Fruit fly (Drosophila melanogaster) whole organism, prepupa: Measurements from ENCODE around the gene Rala.
A peak's percentile ranks its signal among the peaks of the same experiment; 100 is the strongest.

Experiments used
- Blimp-1 ChIP-seq: fragments of 200-800 bp; sonication (Bioruptor generic); optimal IDR thresholded peaks from 3 replicates; lab custom pipeline; 2017; ENCODE audit warnings: missing biosample characterization, missing genetic modification characterization, mild to moderate bottlenecking, moderate library complexity, missing genetic modification reagents
- CG10631 ChIP-seq: fragments of 200-800 bp; sonication (Bioruptor generic); optimal IDR thresholded peaks from 2 replicates; lab custom pipeline; 2016; ENCODE audit warnings: missing biosample characterization, missing genetic modification characterization
- CG10669 ChIP-seq: fragments of 200-800 bp; sonication (Bioruptor generic); optimal IDR thresholded peaks from 3 replicates; lab custom pipeline; 2018; ENCODE audit warnings: missing biosample characterization, mild to moderate bottlenecking, missing genetic modification characterization, moderate library complexity
- CG11762 ChIP-seq: fragments of 200-800 bp; sonication (Bioruptor generic); optimal IDR thresholded peaks from 3 replicates; lab custom pipeline; 2016; ENCODE audit warnings: missing biosample characterization, missing genetic modification characterization; ENCODE audit not compliant: insufficient read depth
- CG1621 ChIP-seq: fragments of 200-800 bp; sonication (Bioruptor generic); optimal IDR thresholded peaks from 3 replicates; lab custom pipeline; 2018; ENCODE audit warnings: missing biosample characterization, mild to moderate bottlenecking, missing genetic modification characterization
- CG16779 ChIP-seq: fragments of 200-800 bp; sonication (Bioruptor generic); optimal IDR thresholded peaks from 3 replicates; lab custom pipeline; 2017; ENCODE audit warnings: missing biosample characterization, mild to moderate bottlenecking, missing genetic modification characterization
- CG3032 ChIP-seq: fragments of 200-800 bp; optimal IDR thresholded peaks from 2 replicates; lab custom pipeline; 2019; ENCODE audit warnings: missing biosample characterization, mild to moderate bottlenecking, missing genetic modification characterization, moderate library complexity
- CG32006 ChIP-seq: fragments of 200-800 bp; sonication (Bioruptor generic); optimal IDR thresholded peaks from 3 replicates; lab custom pipeline; 2017; ENCODE audit warnings: missing biosample characterization, mild to moderate bottlenecking, missing genetic modification characterization
- CG3919 ChIP-seq: fragments of 200-800 bp; sonication (Bioruptor generic); optimal IDR thresholded peaks from 3 replicates; lab custom pipeline; 2016; ENCODE audit warnings: missing biosample characterization, missing genetic modification characterization
- CG4318 ChIP-seq: fragments of 200-800 bp; sonication (Bioruptor generic); optimal IDR thresholded peaks from 3 replicates; lab custom pipeline; 2017; ENCODE audit warnings: missing biosample characterization, mild to moderate bottlenecking, missing genetic modification characterization
- CG6163 ChIP-seq: fragments of 200-800 bp; sonication (Bioruptor generic); IDR thresholded peaks from 3 replicates; pipeline ENCODE4 v1.3.6; 2022; ENCODE audit warnings: missing biosample characterization, missing genetic modification characterization
- CG6276 ChIP-seq: fragments of 200-800 bp; sonication (Bioruptor generic); optimal IDR thresholded peaks from 2 replicates; lab custom pipeline; 2017; ENCODE audit warnings: missing biosample characterization, mild to moderate bottlenecking, missing genetic modification characterization
- CG6792 ChIP-seq: fragments of 200-800 bp; sonication (Bioruptor generic); optimal IDR thresholded peaks from 3 replicates; lab custom pipeline; 2016; ENCODE audit warnings: missing biosample characterization, missing genetic modification characterization
- CG6854 ChIP-seq: fragments of 200-800 bp; sonication (Bioruptor generic); optimal IDR thresholded peaks from 2 replicates; lab custom pipeline; 2017; ENCODE audit warnings: missing biosample characterization, mild to moderate bottlenecking, missing genetic modification characterization
- CG7368 ChIP-seq: fragments of 200-800 bp; sonication (Bioruptor generic); optimal IDR thresholded peaks from 3 replicates; lab custom pipeline; 2016; ENCODE audit warnings: missing biosample characterization, missing genetic modification characterization
- CG8319 ChIP-seq: fragments of 200-800 bp; sonication (Bioruptor generic); optimal IDR thresholded peaks from 3 replicates; lab custom pipeline; 2016; ENCODE audit warnings: missing biosample characterization, missing genetic modification characterization
- CG9139 ChIP-seq: fragments of 200-800 bp; sonication (Bioruptor generic); optimal IDR thresholded peaks from 3 replicates; lab custom pipeline; 2017; ENCODE audit warnings: missing biosample characterization, mild to moderate bottlenecking, missing genetic modification characterization
- Eip75B ChIP-seq: fragments of 200-800 bp; sonication (Bioruptor generic); optimal IDR thresholded peaks from 3 replicates; lab custom pipeline; 2016; ENCODE audit warnings: missing biosample characterization, missing genetic modification characterization
- Eip93F ChIP-seq: fragments of 200-800 bp; sonication (Bioruptor generic); optimal IDR thresholded peaks from 2 replicates; lab custom pipeline; 2016; ENCODE audit warnings: missing biosample characterization, mild to moderate bottlenecking, missing genetic modification characterization
- Ets21C ChIP-seq: fragments of 200-800 bp; sonication (Bioruptor generic); optimal IDR thresholded peaks from 3 replicates; lab custom pipeline; 2016; ENCODE audit warnings: missing biosample characterization, missing genetic modification characterization
- Ets96B ChIP-seq: fragments of 200-800 bp; optimal IDR thresholded peaks from 2 replicates; lab custom pipeline; 2019; ENCODE audit warnings: missing biosample characterization, mild to moderate bottlenecking, missing genetic modification characterization, moderate library complexity
- Gug ChIP-seq: fragments of 200-800 bp; sonication (Bioruptor generic); IDR thresholded peaks from 2 replicates; pipeline ENCODE4 v1.3.6; 2022; ENCODE audit warnings: missing biosample characterization, missing genetic modification characterization
- Hr4 ChIP-seq: fragments of 200-800 bp; sonication (Bioruptor generic); optimal IDR thresholded peaks from 3 replicates; lab custom pipeline; 2016; ENCODE audit warnings: missing biosample characterization, missing genetic modification characterization
- OdsH ChIP-seq: fragments of 200-800 bp; sonication (Bioruptor generic); optimal IDR thresholded peaks from 3 replicates; lab custom pipeline; 2016; ENCODE audit warnings: missing biosample characterization, missing genetic modification characterization
- Sox102F ChIP-seq: fragments of 200-800 bp; sonication (Bioruptor generic); optimal IDR thresholded peaks from 2 replicates; lab custom pipeline; 2016; ENCODE audit warnings: missing biosample characterization, mild to moderate bottlenecking, missing genetic modification characterization
- Sox15 ChIP-seq: fragments of 200-800 bp; sonication (Bioruptor generic); optimal IDR thresholded peaks from 3 replicates; lab custom pipeline; 2016; ENCODE audit warnings: missing biosample characterization, missing genetic modification characterization
- achi ChIP-seq: fragments of 200-800 bp; sonication (Bioruptor generic); optimal IDR thresholded peaks from 3 replicates; lab custom pipeline; 2016; ENCODE audit warnings: missing biosample characterization, missing genetic modification characterization
- acj6 ChIP-seq: fragments of 200-800 bp; sonication (Bioruptor generic); optimal IDR thresholded peaks from 3 replicates; lab custom pipeline; 2016; ENCODE audit warnings: missing biosample characterization, missing genetic modification characterization
- dsx ChIP-seq: fragments of 200-800 bp; optimal IDR thresholded peaks from 3 replicates; lab custom pipeline; 2019; ENCODE audit warnings: missing biosample characterization, mild to moderate bottlenecking, missing genetic modification characterization, moderate library complexity; ENCODE audit not compliant: poor library complexity, severe bottlenecking
- eg ChIP-seq: fragments of 200-800 bp; sonication (Bioruptor generic); IDR thresholded peaks from 3 replicates; pipeline ENCODE4 v1.3.6; 2022; ENCODE audit warnings: missing biosample characterization, missing genetic modification characterization
- fd59A ChIP-seq: fragments of 200-800 bp; sonication (Bioruptor generic); optimal IDR thresholded peaks from 2 replicates; lab custom pipeline; 2017; ENCODE audit warnings: missing biosample characterization, mild to moderate bottlenecking, missing genetic modification characterization, missing genetic modification reagents
- fd85E ChIP-seq: fragments of 200-800 bp; sonication (Bioruptor generic); optimal IDR thresholded peaks from 3 replicates; lab custom pipeline; 2016; ENCODE audit warnings: missing biosample characterization, missing genetic modification characterization
- lz ChIP-seq: fragments of 200-800 bp; sonication (Bioruptor generic); optimal IDR thresholded peaks from 3 replicates; lab custom pipeline; 2016; ENCODE audit warnings: missing biosample characterization, missing genetic modification characterization
- net ChIP-seq: fragments of 200-800 bp; sonication (Bioruptor generic); optimal IDR thresholded peaks from 3 replicates; lab custom pipeline; 2016; ENCODE audit warnings: missing biosample characterization, missing genetic modification characterization
- pdm3 ChIP-seq: fragments of 200-800 bp; sonication (Bioruptor generic); optimal IDR thresholded peaks from 3 replicates; lab custom pipeline; 2016; ENCODE audit warnings: missing biosample characterization, missing genetic modification characterization
- salr ChIP-seq, 2 experiments: fragments of 200-800 bp; sonication (Bioruptor generic); optimal IDR thresholded peaks; 3 replicates each; lab custom pipeline; 2016 to 2018; ENCODE audit warnings: missing biosample characterization in 2 of 2, missing genetic modification characterization in 2 of 2, mild to moderate bottlenecking in 1 of 2
- spab ChIP-seq: fragments of 200-800 bp; sonication (Bioruptor generic); optimal IDR thresholded peaks from 2 replicates; lab custom pipeline; 2017; ENCODE audit warnings: missing biosample characterization, mild to moderate bottlenecking, missing genetic modification characterization, missing genetic modification reagents
- svp ChIP-seq: fragments of 200-800 bp; sonication (Bioruptor generic); peaks from one replicate; lab custom pipeline; 2016; ENCODE audit warnings: missing biosample characterization, missing genetic modification characterization
- topi ChIP-seq: fragments of 200-800 bp; sonication (Bioruptor generic); optimal IDR thresholded peaks from 3 replicates; lab custom pipeline; 2016; ENCODE audit warnings: missing biosample characterization, missing genetic modification characterization
- vri ChIP-seq: fragments of 200-800 bp; sonication (Bioruptor generic); optimal IDR thresholded peaks from 3 replicates; lab custom pipeline; 2016; ENCODE audit warnings: missing biosample characterization, mild to moderate bottlenecking, missing genetic modification characterization

Rala gene

dm6 chrX:3695151-3695988 lies 24.1 kb downstream of the Rala start (continued):
- TF ChIP-seq CG4318 (GFP tag; lab: Kevin White, UChicago) (peak; percentile 92), Ets96B (tag; lab: Kevin White, UChicago) (peak; percentile 61), CG3919 (GFP tag; lab: Kevin White, UChicago) (peak; percentile 32), Gug (GFP tag; lab: Robert Waterston, UW) (peak; percentile 77), net (peak; percentile 90), fd85E (GFP tag; lab: Kevin White, UChicago) (peak; percentile 58), CG3032 (peak; percentile 81), spab (GFP tag; lab: Kevin White, UChicago) (peak; percentile 67), CG8319 (GFP tag; lab: Kevin White, UChicago) (no peak), Sox15 (GFP tag; lab: Kevin White, UChicago) (peak; percentile 78), CG32006 (GFP tag; lab: Kevin White, UChicago) (peak; percentile 97), salr (GFP tag; optimal IDR thresholded peaks at IDR 0.05; lab: Kevin White, UChicago) (peak; percentile 46 to 98), CG10631 (GFP tag; lab: Kevin White, UChicago) (peak; percentile 87), achi (GFP tag; lab: Kevin White, UChicago) (peak; percentile 58), dsx (peak; percentile 80), CG9139 (GFP tag; lab: Kevin White, UChicago) (peak; percentile 85)

DNA sequence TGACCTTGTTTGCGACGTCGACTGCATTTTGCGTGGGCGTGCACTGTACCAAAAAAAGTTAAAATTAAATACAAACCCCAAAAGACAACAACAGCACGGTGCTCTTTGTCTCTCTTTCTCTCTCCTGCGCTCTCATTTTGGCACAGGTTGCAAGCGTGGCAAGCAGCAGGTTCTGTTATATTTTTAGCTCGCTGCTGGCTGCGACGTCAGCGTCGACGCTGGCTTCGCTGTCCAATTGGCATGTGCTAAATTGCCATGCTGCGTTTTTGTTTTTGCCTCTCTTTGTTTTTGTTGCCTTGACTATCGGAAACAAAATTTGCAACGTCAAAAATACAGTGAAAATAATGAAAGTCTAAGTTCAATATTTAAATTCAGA lies 24.7 kb downstream of the Rala start:
- TF ChIP-seq CG32006 (GFP tag; lab: Kevin White, UChicago) (no peak), dsx (no peak), fd59A (GFP tag; lab: Kevin White, UChicago) (no peak)

DNA sequence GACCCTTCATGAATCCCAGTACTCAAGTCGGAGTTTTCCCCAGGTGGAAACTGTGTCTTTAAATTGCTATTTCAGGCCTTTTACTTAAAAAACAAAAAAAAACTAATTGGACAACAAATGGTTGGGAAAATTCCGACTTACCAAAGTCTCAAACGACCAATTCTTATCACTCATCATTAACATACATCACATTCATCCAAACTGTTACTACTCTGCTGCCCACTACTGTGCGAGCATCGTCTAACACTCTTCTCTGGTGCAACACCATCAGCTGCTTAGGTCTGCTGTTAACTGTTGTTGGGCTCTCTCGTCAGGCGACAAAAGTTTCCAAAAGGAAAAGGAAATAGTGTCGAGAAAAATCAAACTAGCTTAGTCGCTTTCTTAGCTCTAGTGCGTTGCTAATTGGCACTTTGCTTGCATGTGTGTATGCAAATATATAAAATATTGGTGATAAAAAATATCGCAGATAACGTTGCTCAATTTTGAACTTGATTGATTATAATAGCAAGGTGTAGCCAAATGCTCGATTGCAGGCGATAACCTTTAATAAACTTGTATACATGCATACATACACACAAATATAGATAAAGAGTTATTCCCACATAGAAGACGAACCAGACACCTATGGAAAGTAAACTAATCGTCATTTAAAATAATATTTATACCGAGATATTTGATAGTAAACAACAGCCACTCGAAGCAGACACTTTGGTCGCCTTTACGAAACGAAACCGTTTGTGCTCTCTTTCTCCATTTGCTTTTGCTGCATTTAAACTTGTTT lies 25.3 kb downstream of the Rala start:
- peak in 1 of 2 experiments; percentile 84 for TF ChIP-seq salr (GFP tag; optimal IDR thresholded peaks at IDR 0.05; lab: Kevin White, UChicago)
- no peak for TF ChIP-seq Gug (GFP tag; lab: Robert Waterston, UW)
- no peak for TF ChIP-seq CG6854
- TF ChIP-seq vri = peak; percentile 40
- peak; percentile 79 for TF ChIP-seq OdsH
- TF ChIP-seq Sox15 (GFP tag; lab: Kevin White, UChicago) = peak; percentile 34
- TF ChIP-seq Blimp-1 (GFP tag; lab: Kevin White, UChicago) = peak; percentile 12
- peak; percentile 71 for TF ChIP-seq CG6792 (GFP tag; lab: Kevin White, UChicago)
- peak; percentile 76 for TF ChIP-seq CG4318 (GFP tag; lab: Kevin White, UChicago)
- peak; percentile 64 for TF ChIP-seq CG10669 (GFP tag; lab: Kevin White, UChicago)
- TF ChIP-seq CG10631 (GFP tag; lab: Kevin White, UChicago) = peak; percentile 81
- TF ChIP-seq spab (GFP tag; lab: Kevin White, UChicago) = peak; percentile 58
- TF ChIP-seq net = peak; percentile 72
- TF ChIP-seq Hr4 = peak; percentile 83
- no peak for TF ChIP-seq CG6163 (GFP tag; lab: Robert Waterston, UW)
- peak; percentile 27 for TF ChIP-seq Ets21C (GFP tag; lab: Kevin White, UChicago)
- TF ChIP-seq CG7368 (GFP tag; lab: Kevin White, UChicago) = peak; percentile 45
- TF ChIP-seq lz (GFP tag; lab: Kevin White, UChicago) = peak; percentile 75
- TF ChIP-seq CG1621 (tag; lab: Kevin White, UChicago) = no peak
- peak; percentile 77 for TF ChIP-seq pdm3 (GFP tag; lab: Kevin White, UChicago)
- no peak for TF ChIP-seq CG9139 (GFP tag; lab: Kevin White, UChicago)
- TF ChIP-seq acj6 (GFP tag; lab: Kevin White, UChicago) = peak; percentile 71
- peak; percentile 61 for TF ChIP-seq CG3032
- no peak for TF ChIP-seq fd85E (GFP tag; lab: Kevin White, UChicago)
- TF ChIP-seq Sox102F (GFP tag; lab: Kevin White, UChicago) = peak; percentile 69
- no peak for TF ChIP-seq dsx
- peak; percentile 24 for TF ChIP-seq CG16779 (tag; lab: Kevin White, UChicago)
- peak; percentile 88 for TF ChIP-seq CG32006 (GFP tag; lab: Kevin White, UChicago)
- peak; percentile 79 for TF ChIP-seq topi (GFP tag; lab: Kevin White, UChicago)
- TF ChIP-seq eg (GFP tag; lab: Robert Waterston, UW) = peak; percentile 58; the same call in 1 of the 3 replicates
- TF ChIP-seq Eip93F (GFP tag; lab: Kevin White, UChicago) = no peak
- peak; percentile 76 for TF ChIP-seq CG6276 (GFP tag; lab: Kevin White, UChicago)
- peak; percentile 58 for TF ChIP-seq CG11762 (GFP tag; lab: Kevin White, UChicago)
- TF ChIP-seq CG3919 (GFP tag; lab: Kevin White, UChicago) = peak; percentile 64
- TF ChIP-seq svp (GFP tag; lab: Kevin White, UChicago) = peak; percentile 93
- peak; percentile 76 for TF ChIP-seq fd59A (GFP tag; lab: Kevin White, UChicago)
- TF ChIP-seq CG8319 (GFP tag; lab: Kevin White, UChicago) = peak; percentile 17
- peak; percentile 71 for TF ChIP-seq Eip75B (GFP tag; lab: Kevin White, UChicago)
